Worm (Caenorhabditis elegans) whole organism, L1 larva: ENCODE results near the gene gst-33.

Experiments used
- ama-1 ChIP-seq: fragments of 150-350 bp; optimal IDR thresholded peaks from 2 replicates; lab custom pipeline; 2014
- ceh-82 ChIP-seq, 3 experiments: fragments of 150-350 bp in 1 of 3; sonication (generic microtip) in 2 of 3; optimal IDR thresholded peaks; 2 replicates each; lab custom pipeline; 2014 to 2017; ENCODE audit warnings: missing biosample characterization in 3 of 3, missing genetic modification characterization in 3 of 3
- ces-1 ChIP-seq: fragments of 150-350 bp; optimal IDR thresholded peaks from 2 replicates; lab custom pipeline; 2014; ENCODE audit warnings: missing biosample characterization, missing genetic modification reagents, missing genetic modification characterization
- efl-1 ChIP-seq, 4 experiments: fragments of 150-350 bp; optimal IDR thresholded peaks in 3 of 4; peaks in 1 of 4; 1 replicate in 1 of 4; 2 replicates in 3 of 4; lab custom pipeline; 2014; ENCODE audit warnings: missing biosample characterization in 2 of 4, missing genetic modification characterization in 2 of 4, missing genetic modification reagents in 2 of 4
- nhr-11 ChIP-seq: fragments of 150-350 bp; optimal IDR thresholded peaks from 2 replicates; lab custom pipeline; 2014; ENCODE audit warnings: missing biosample characterization, missing genetic modification characterization
- nhr-76 ChIP-seq: sonication (generic microtip); optimal IDR thresholded peaks from 2 replicates; lab custom pipeline; 2017; ENCODE audit warnings: missing biosample characterization, missing genetic modification characterization
- rnt-1 ChIP-seq: sonication (generic microtip); optimal IDR thresholded peaks from 2 replicates; lab custom pipeline; 2016; ENCODE audit warnings: mild to moderate bottlenecking, missing genetic modification characterization, moderate library complexity, missing compliant biosample characterization
- skn-1 ChIP-seq: fragments of 150-350 bp; optimal IDR thresholded peaks from 2 replicates; lab custom pipeline; 2014; ENCODE audit warnings: missing biosample characterization, missing genetic modification characterization
- sup-37 ChIP-seq: fragments of 200-800 bp; sonication (Bioruptor generic); optimal IDR thresholded peaks from 2 replicates; lab custom pipeline; 2018; ENCODE audit warnings: mild to moderate bottlenecking, missing genetic modification characterization, missing compliant biosample characterization
- swsn-7 ChIP-seq: sonication (generic microtip); optimal IDR thresholded peaks from 2 replicates; lab custom pipeline; 2016; ENCODE audit warnings: missing genetic modification characterization, missing compliant biosample characterization
- unc-86 ChIP-seq: sonication (generic microtip); optimal IDR thresholded peaks from 2 replicates; lab custom pipeline; 2016; ENCODE audit warnings: missing genetic modification characterization, missing compliant biosample characterization

ce11 chrV:3502038-3502437, 33.7 kb upstream of the gst-33 start, which contains the start of the genes C07G3.8 and C07G3.10:
- no peak for TF ChIP-seq ces-1 (GFP tag; lab: Kevin White, UChicago)
- no peak for TF ChIP-seq ceh-82 (tag; optimal IDR thresholded peaks at IDR 0.05; lab: Kevin White, UChicago)
- TF ChIP-seq nhr-11 (tag; lab: Kevin White, UChicago), result no peak
- no peak for TF ChIP-seq sup-37
- no peak for TF ChIP-seq rnt-1
- TF ChIP-seq efl-1 (optimal IDR thresholded peaks at IDR 0.05; lab: Kevin White, UChicago), result no peak
- TF ChIP-seq efl-1 (GFP tag; optimal IDR thresholded peaks at IDR 0.05 in 1 of 2; lab: Kevin White, UChicago), result no peak
- TF ChIP-seq unc-86 (tag; lab: Kevin White, UChicago), result no peak
- no peak for TF ChIP-seq swsn-7 (tag; lab: Kevin White, UChicago)
- TF ChIP-seq ama-1 (lab: Kevin White, UChicago), result no peak
- no peak for TF ChIP-seq skn-1 (tag; lab: Kevin White, UChicago)
- no peak for TF ChIP-seq nhr-76 (tag; lab: Kevin White, UChicago)
